Worm (Caenorhabditis elegans) whole organism, L2 larva: ENCODE data around the gene rab-39.
A peak's percentile ranks its signal among the peaks of the same experiment; 100 is the strongest.

Experiments used
- C34F6.9 ChIP-seq: fragments of 150-350 bp; optimal IDR thresholded peaks from 2 replicates; lab custom pipeline; 2014; ENCODE audit warnings: missing biosample characterization, missing genetic modification characterization
- F13H6.1 ChIP-seq: sonication (generic microtip); optimal IDR thresholded peaks from 2 replicates; lab custom pipeline; 2016; ENCODE audit warnings: missing genetic modification characterization, missing compliant biosample characterization
- R02D3.7 ChIP-seq: fragments of 150-350 bp; optimal IDR thresholded peaks from 2 replicates; lab custom pipeline; 2014; ENCODE audit warnings: missing biosample characterization, missing genetic modification characterization
- ZK546.5 ChIP-seq: sonication (generic microtip); optimal IDR thresholded peaks from 2 replicates; lab custom pipeline; 2017; ENCODE audit warnings: missing biosample characterization, missing genetic modification characterization
- alr-1 ChIP-seq: fragments of 150-350 bp; optimal IDR thresholded peaks from 2 replicates; lab custom pipeline; 2014; ENCODE audit warnings: missing biosample characterization, missing genetic modification characterization
- ama-1 ChIP-seq: fragments of 150-350 bp; optimal IDR thresholded peaks from 2 replicates; lab custom pipeline; 2018; ENCODE audit warnings: inconsistent platforms
- blmp-1 ChIP-seq: sonication (generic microtip); optimal IDR thresholded peaks from 2 replicates; lab custom pipeline; 2017; ENCODE audit warnings: missing genetic modification characterization, mild to moderate bottlenecking, missing compliant biosample characterization, antibody characterized with exemption, moderate library complexity; ENCODE audit not compliant: insufficient read depth
- ceh-16 ChIP-seq: fragments of 150-350 bp; optimal IDR thresholded peaks from 2 replicates; lab custom pipeline; 2014; ENCODE audit warnings: missing biosample characterization, missing genetic modification characterization
- ceh-82 ChIP-seq: fragments of 150-350 bp; optimal IDR thresholded peaks from 2 replicates; lab custom pipeline; 2014; ENCODE audit warnings: missing biosample characterization, missing genetic modification characterization
- dmd-4 ChIP-seq: sonication (generic microtip); optimal IDR thresholded peaks from 2 replicates; lab custom pipeline; 2017; ENCODE audit warnings: missing biosample characterization, missing genetic modification characterization
- elt-1 ChIP-seq: fragments of 150-350 bp; optimal IDR thresholded peaks from 2 replicates; lab custom pipeline; 2014; ENCODE audit warnings: missing biosample characterization, missing genetic modification characterization
- gmeb-1 ChIP-seq: fragments of 150-350 bp; optimal IDR thresholded peaks from 2 replicates; lab custom pipeline; 2014; ENCODE audit warnings: missing biosample characterization, missing genetic modification characterization
- lin-11 ChIP-seq: fragments of 150-350 bp; sonication (generic microtip); optimal IDR thresholded peaks from 2 replicates; lab custom pipeline; 2014; ENCODE audit warnings: missing biosample characterization, missing genetic modification characterization, inconsistent platforms, mixed read lengths
- lin-13 ChIP-seq: fragments of 150-350 bp; optimal IDR thresholded peaks from 2 replicates; lab custom pipeline; 2014; ENCODE audit warnings: missing biosample characterization, missing genetic modification reagents, missing genetic modification characterization
- lin-39 ChIP-seq: fragments of 150-350 bp; optimal IDR thresholded peaks from 2 replicates; lab custom pipeline; 2014; ENCODE audit warnings: missing biosample characterization, missing genetic modification reagents, missing genetic modification characterization
- lsy-2 ChIP-seq, 2 experiments: fragments of 150-350 bp in 1 of 2; sonication (generic microtip) in 1 of 2; optimal IDR thresholded peaks; 2 replicates each; lab custom pipeline; 2014 to 2017; ENCODE audit warnings: missing biosample characterization in 2 of 2, missing genetic modification characterization in 2 of 2
- mab-5 ChIP-seq: fragments of 150-350 bp; optimal IDR thresholded peaks from 2 replicates; lab custom pipeline; 2014; ENCODE audit warnings: missing biosample characterization, missing genetic modification characterization
- mdl-1 ChIP-seq, 2 experiments: fragments of 150-350 bp in 1 of 2; sonication (generic microtip) in 1 of 2; optimal IDR thresholded peaks; 2 replicates each; lab custom pipeline; 2017; ENCODE audit warnings: missing biosample characterization in 2 of 2, missing genetic modification characterization in 2 of 2
- nhr-10 ChIP-seq: sonication (generic microtip); optimal IDR thresholded peaks from 2 replicates; lab custom pipeline; 2017; ENCODE audit warnings: missing biosample characterization, missing genetic modification characterization
- nhr-12 ChIP-seq: fragments of 150-350 bp; optimal IDR thresholded peaks from 2 replicates; lab custom pipeline; 2014; ENCODE audit warnings: missing biosample characterization, missing genetic modification characterization
- nhr-129 ChIP-seq: fragments of 150-350 bp; optimal IDR thresholded peaks from 2 replicates; lab custom pipeline; 2014; ENCODE audit warnings: missing biosample characterization, missing genetic modification characterization
- nhr-21 ChIP-seq: fragments of 150-350 bp; optimal IDR thresholded peaks from 2 replicates; lab custom pipeline; 2014; ENCODE audit warnings: missing biosample characterization, missing genetic modification characterization
- nhr-237 ChIP-seq: fragments of 150-350 bp; optimal IDR thresholded peaks from 2 replicates; lab custom pipeline; 2014; ENCODE audit warnings: missing biosample characterization, missing genetic modification characterization
- nhr-6 ChIP-seq: fragments of 150-350 bp; optimal IDR thresholded peaks from 2 replicates; lab custom pipeline; 2014; ENCODE audit warnings: missing biosample characterization, missing genetic modification characterization
- nhr-77 ChIP-seq: fragments of 150-350 bp; optimal IDR thresholded peaks from 2 replicates; lab custom pipeline; 2014; ENCODE audit warnings: missing biosample characterization, missing genetic modification characterization
- skn-1 ChIP-seq: sonication (generic microtip); optimal IDR thresholded peaks from 2 replicates; lab custom pipeline; 2017; ENCODE audit warnings: missing biosample characterization, missing genetic modification characterization
- sma-3 ChIP-seq: sonication (generic microtip); optimal IDR thresholded peaks from 2 replicates; lab custom pipeline; 2016; ENCODE audit warnings: missing genetic modification reagents, missing genetic modification characterization, missing compliant biosample characterization
- sma-9 ChIP-seq, 2 experiments: fragments of 150-350 bp in 1 of 2; sonication (generic microtip) in 1 of 2; optimal IDR thresholded peaks; 2 replicates each; lab custom pipeline; 2014 to 2016; ENCODE audit warnings: missing genetic modification characterization in 2 of 2, mild to moderate bottlenecking in 1 of 2, missing biosample characterization in 1 of 2, missing compliant biosample characterization in 1 of 2, missing genetic modification reagents in 1 of 2, moderate library complexity in 1 of 2
- snpc-4 ChIP-seq: fragments of 150-350 bp; optimal IDR thresholded peaks from 2 replicates; lab custom pipeline; 2014; ENCODE audit warnings: missing biosample characterization, missing genetic modification characterization
- unc-39 ChIP-seq: fragments of 150-350 bp; optimal IDR thresholded peaks from 2 replicates; lab custom pipeline; 2014; ENCODE audit warnings: missing biosample characterization, missing genetic modification characterization
- unc-55 ChIP-seq: fragments of 150-350 bp; sonication (generic microtip); optimal IDR thresholded peaks from 3 replicates; lab custom pipeline; 2014; ENCODE audit warnings: missing biosample characterization, missing genetic modification reagents, missing genetic modification characterization
- unc-62 ChIP-seq: fragments of 150-350 bp; optimal IDR thresholded peaks from 2 replicates; lab custom pipeline; 2014; ENCODE audit warnings: missing biosample characterization, missing genetic modification reagents, missing genetic modification characterization
- ztf-11 ChIP-seq: sonication (generic microtip); optimal IDR thresholded peaks from 2 replicates; lab custom pipeline; 2017; ENCODE audit warnings: missing biosample characterization, missing genetic modification characterization

The rab-39 gene

ce11 chrII:9356723-9357122, 34.0 kb upstream of the rab-39 start (continued):
- TF ChIP-seq mdl-1 (tag; optimal IDR thresholded peaks at IDR 0.05; lab: Kevin White, UChicago) (peak; percentile 44 to 58), R02D3.7 (tag; lab: Kevin White, UChicago) (no peak)

ce11 chrII:9352669-9353068, 29.9 kb upstream of the rab-39 start, which contains the start of the genes sdhb-1 and cup-15:
Gene sdhb-1, minus strand, starts transcription at chrII:9352731.
Gene cup-15, plus strand, starts transcription at chrII:9353000.
- TF ChIP-seq unc-55 (GFP tag; lab: Kevin White, UChicago): peak; percentile 57
- no peak for TF ChIP-seq ama-1 (lab: Kevin White, UChicago)
- TF ChIP-seq R02D3.7 (tag; lab: Kevin White, UChicago): peak; percentile 40
- TF ChIP-seq C34F6.9 (tag; lab: Kevin White, UChicago): peak; percentile 38
- TF ChIP-seq lsy-2 (tag; optimal IDR thresholded peaks at IDR 0.05; lab: Kevin White, UChicago): peak in 1 of 2 experiments; percentile 47
- TF ChIP-seq unc-62: no peak

- TF ChIP-seq gmeb-1: no peak
- TF ChIP-seq lin-13 (GFP tag; lab: Kevin White, UChicago): no peak
- no peak for TF ChIP-seq mab-5 (tag; lab: Kevin White, UChicago)
- no peak for TF ChIP-seq nhr-237 (tag; lab: Kevin White, UChicago)
- TF ChIP-seq unc-62: no peak
- no peak for TF ChIP-seq nhr-12 (tag; lab: Kevin White, UChicago)
- no peak for TF ChIP-seq F13H6.1 (tag; lab: Kevin White, UChicago)
- TF ChIP-seq snpc-4 (tag; lab: Kevin White, UChicago): no peak
- TF ChIP-seq nhr-129: no peak
Measured at ce11 chrII:9347444-9347843, 24.7 kb upstream of the rab-39 start.

ce11 chrII:9346490-9346889, 23.8 kb upstream of the rab-39 start, which contains the start of gene F42A8.1:
Gene F42A8.1, minus strand, starts transcription at chrII:9346590.
- TF ChIP-seq elt-1 (tag; lab: Kevin White, UChicago): no peak
- TF ChIP-seq nhr-129: no peak
- TF ChIP-seq unc-62: no peak
- TF ChIP-seq gmeb-1: no peak
- no peak for TF ChIP-seq mab-5 (tag; lab: Kevin White, UChicago)
- TF ChIP-seq lin-11 (tag; lab: Kevin White, UChicago): no peak
- TF ChIP-seq, all 48 proteins: peak for 0

- TF ChIP-seq skn-1 (no peak), dmd-4 (tag; lab: Kevin White, UChicago) (no peak), nhr-21 (tag; lab: Kevin White, UChicago) (no peak), unc-39 (tag; lab: Kevin White, UChicago) (no peak), lin-39 (tag; lab: Kevin White, UChicago) (no peak), ama-1 (lab: Kevin White, UChicago) (no peak), nhr-77 (no peak), elt-1 (tag; lab: Kevin White, UChicago) (no peak), lin-11 (tag; lab: Kevin White, UChicago) (no peak), ZK546.5 (tag; lab: Kevin White, UChicago) (no peak), blmp-1 (tag; lab: Kevin White, UChicago) (no peak), nhr-237 (tag; lab: Kevin White, UChicago) (no peak), ztf-11 (no peak), ceh-16 (tag; lab: Kevin White, UChicago) (no peak), unc-55 (GFP tag; lab: Kevin White, UChicago) (no peak), alr-1 (tag; lab: Kevin White, UChicago) (no peak), ceh-82 (tag; lab: Kevin White, UChicago) (no peak), gmeb-1 (no peak), unc-62 (no peak), sma-3 (GFP tag; lab: Kevin White, UChicago) (no peak)
Measured at ce11 chrII:9345794-9346193, 23.1 kb upstream of the rab-39 start.

- TF ChIP-seq blmp-1 (tag; lab: Kevin White, UChicago): peak; percentile 37
- TF ChIP-seq sma-9 (GFP tag; optimal IDR thresholded peaks at IDR 0.05; lab: Kevin White, UChicago): peak; percentile 45
- TF ChIP-seq sma-9 (tag; optimal IDR thresholded peaks at IDR 0.05; lab: Kevin White, UChicago): no peak
- TF ChIP-seq nhr-6 (tag; lab: Kevin White, UChicago): no peak
- no peak for TF ChIP-seq unc-39 (tag; lab: Kevin White, UChicago)
- TF ChIP-seq mab-5 (tag; lab: Kevin White, UChicago): no peak
- no peak for TF ChIP-seq sma-3 (GFP tag; lab: Kevin White, UChicago)
- no peak for TF ChIP-seq snpc-4 (tag; lab: Kevin White, UChicago)
- no peak for TF ChIP-seq ZK546.5 (tag; lab: Kevin White, UChicago)
- no peak for TF ChIP-seq nhr-237 (tag; lab: Kevin White, UChicago)
- TF ChIP-seq nhr-10 (tag; lab: Kevin White, UChicago): no peak
- no peak for TF ChIP-seq alr-1 (tag; lab: Kevin White, UChicago)
Measured at ce11 chrII:9345116-9345515, 22.4 kb upstream of the rab-39 start.
